Worm (Caenorhabditis elegans) whole organism, L1 larva: Measurements from ENCODE around the gene C47A4.1.

Experiments used
- C04F5.9 ChIP-seq: sonication (generic microtip); optimal IDR thresholded peaks from 2 replicates; lab custom pipeline; 2016; ENCODE audit warnings: missing genetic modification characterization, missing compliant biosample characterization
- C16A3.4 ChIP-seq: fragments of 150-350 bp; optimal IDR thresholded peaks from 2 replicates; lab custom pipeline; 2014; ENCODE audit warnings: missing biosample characterization, missing genetic modification characterization
- C34B4.2 ChIP-seq: sonication (generic microtip); optimal IDR thresholded peaks from 2 replicates; lab custom pipeline; 2017; ENCODE audit warnings: mild to moderate bottlenecking, missing genetic modification characterization, missing compliant biosample characterization
- F16B12.6 ChIP-seq: fragments of 150-350 bp; optimal IDR thresholded peaks from 2 replicates; lab custom pipeline; 2014; ENCODE audit warnings: missing biosample characterization, missing genetic modification characterization
- alr-1 ChIP-seq: fragments of 200-800 bp; sonication (Bioruptor generic); optimal IDR thresholded peaks from 2 replicates; lab custom pipeline; 2018; ENCODE audit warnings: borderline replicate concordance, mild to moderate bottlenecking, missing genetic modification characterization, missing compliant biosample characterization
- aly-2 ChIP-seq: fragments of 150-350 bp; optimal IDR thresholded peaks from 2 replicates; lab custom pipeline; 2014; ENCODE audit warnings: missing biosample characterization, missing genetic modification characterization
- blmp-1 ChIP-seq: fragments of 150-350 bp; optimal IDR thresholded peaks from 2 replicates; lab custom pipeline; 2014; ENCODE audit warnings: missing biosample characterization, missing genetic modification characterization
- ceh-63 ChIP-seq: fragments of 200-800 bp; sonication (Bioruptor generic); optimal IDR thresholded peaks from 2 replicates; lab custom pipeline; 2018; ENCODE audit warnings: mild to moderate bottlenecking, missing genetic modification characterization, missing compliant biosample characterization
- ceh-8 ChIP-seq: fragments of 200-800 bp; sonication (Bioruptor generic); optimal IDR thresholded peaks from 2 replicates; lab custom pipeline; 2018; ENCODE audit warnings: mild to moderate bottlenecking, missing genetic modification characterization, moderate library complexity, missing compliant biosample characterization
- ceh-82 ChIP-seq, 3 experiments: fragments of 150-350 bp in 1 of 3; sonication (generic microtip) in 2 of 3; optimal IDR thresholded peaks; 2 replicates each; lab custom pipeline; 2014 to 2017; ENCODE audit warnings: missing biosample characterization in 3 of 3, missing genetic modification characterization in 3 of 3
- ceh-90 ChIP-seq: sonication (generic microtip); optimal IDR thresholded peaks from 2 replicates; lab custom pipeline; 2016; ENCODE audit warnings: missing genetic modification characterization, missing compliant biosample characterization
- ces-1 ChIP-seq: fragments of 150-350 bp; optimal IDR thresholded peaks from 2 replicates; lab custom pipeline; 2014; ENCODE audit warnings: missing biosample characterization, missing genetic modification reagents, missing genetic modification characterization
- dsc-1 ChIP-seq: sonication (generic microtip); optimal IDR thresholded peaks from 2 replicates; lab custom pipeline; 2016; ENCODE audit warnings: mild to moderate bottlenecking, missing genetic modification characterization, missing compliant biosample characterization
- efl-1 ChIP-seq, 4 experiments: fragments of 150-350 bp; optimal IDR thresholded peaks in 3 of 4; peaks in 1 of 4; 1 replicate in 1 of 4; 2 replicates in 3 of 4; lab custom pipeline; 2014; ENCODE audit warnings: missing biosample characterization in 2 of 4, missing genetic modification characterization in 2 of 4, missing genetic modification reagents in 2 of 4
- egl-27 ChIP-seq, 2 experiments: fragments of 150-350 bp in 1 of 2; sonication (generic microtip); optimal IDR thresholded peaks; 3 replicates each; lab custom pipeline; 2017 to 2018; ENCODE audit warnings: missing biosample characterization in 2 of 2, missing genetic modification characterization in 2 of 2, missing genetic modification reagents in 2 of 2
- elt-2 ChIP-seq: sonication (generic microtip); optimal IDR thresholded peaks from 2 replicates; lab custom pipeline; 2016; ENCODE audit warnings: missing genetic modification characterization, mild to moderate bottlenecking, inconsistent platforms, missing compliant biosample characterization, missing genetic modification reagents
- ets-5 ChIP-seq: fragments of 200-800 bp; sonication (Bioruptor generic); IDR thresholded peaks from 2 replicates; pipeline ENCODE4 v1.3.6; 2022; ENCODE audit warnings: missing genetic modification characterization, missing compliant biosample characterization
- fkh-10 ChIP-seq: sonication (generic microtip); optimal IDR thresholded peaks from 2 replicates; lab custom pipeline; 2017; ENCODE audit warnings: missing biosample characterization, missing genetic modification reagents, missing genetic modification characterization
- hlh-4 ChIP-seq: sonication (generic microtip); optimal IDR thresholded peaks from 2 replicates; lab custom pipeline; 2016; ENCODE audit warnings: mild to moderate bottlenecking, missing genetic modification characterization, missing compliant biosample characterization
- hpl-2 ChIP-seq: fragments of 150-350 bp; optimal IDR thresholded peaks from 2 replicates; lab custom pipeline; 2014; ENCODE audit warnings: missing biosample characterization, missing genetic modification reagents, missing genetic modification characterization
- irx-1 ChIP-seq: sonication (generic microtip); optimal IDR thresholded peaks from 2 replicates; lab custom pipeline; 2016; ENCODE audit warnings: missing genetic modification characterization, missing compliant biosample characterization
- jun-1 ChIP-seq: fragments of 150-350 bp; optimal IDR thresholded peaks from 2 replicates; lab custom pipeline; 2014; ENCODE audit warnings: missing biosample characterization, missing genetic modification reagents, missing genetic modification characterization
- lin-35 ChIP-seq, 2 experiments: fragments of 150-350 bp; optimal IDR thresholded peaks; 2 replicates each; lab custom pipeline; 2014; ENCODE audit warnings: missing biosample characterization in 2 of 2, missing genetic modification characterization in 2 of 2, missing genetic modification reagents in 2 of 2
- lin-39 ChIP-seq: fragments of 150-350 bp; optimal IDR thresholded peaks from 2 replicates; lab custom pipeline; 2014; ENCODE audit warnings: missing biosample characterization, missing genetic modification reagents, missing genetic modification characterization
- lsy-2 ChIP-seq, 2 experiments: fragments of 150-350 bp; optimal IDR thresholded peaks; 2 replicates each; lab custom pipeline; 2014; ENCODE audit warnings: missing biosample characterization in 2 of 2, missing genetic modification characterization in 2 of 2
- mab-9 ChIP-seq: fragments of 200-800 bp; sonication (Bioruptor generic); IDR thresholded peaks from 2 replicates; pipeline ENCODE4 v1.3.6; 2022; ENCODE audit warnings: missing genetic modification reagents, missing genetic modification characterization, missing compliant biosample characterization
- mdl-1 ChIP-seq, 2 experiments: fragments of 150-350 bp; optimal IDR thresholded peaks; 2 replicates each; lab custom pipeline; 2014 to 2017; ENCODE audit warnings: missing biosample characterization in 2 of 2, missing genetic modification characterization in 2 of 2, inconsistent platforms in 1 of 2
- mep-1 ChIP-seq: fragments of 150-350 bp; optimal IDR thresholded peaks from 2 replicates; lab custom pipeline; 2014; ENCODE audit warnings: missing biosample characterization, missing genetic modification characterization
- nhr-12 ChIP-seq: sonication (generic microtip); optimal IDR thresholded peaks from 2 replicates; lab custom pipeline; 2017; ENCODE audit warnings: missing biosample characterization, missing genetic modification characterization
- nhr-20 ChIP-seq: sonication (generic microtip); optimal IDR thresholded peaks from 2 replicates; lab custom pipeline; 2016; ENCODE audit warnings: mild to moderate bottlenecking, missing genetic modification characterization, missing compliant biosample characterization
- nhr-237 ChIP-seq: fragments of 150-350 bp; optimal IDR thresholded peaks from 2 replicates; lab custom pipeline; 2014; ENCODE audit warnings: missing biosample characterization, missing genetic modification characterization
- nhr-28 ChIP-seq: fragments of 150-350 bp; optimal IDR thresholded peaks from 2 replicates; lab custom pipeline; 2014; ENCODE audit warnings: missing biosample characterization, missing genetic modification characterization
- nhr-47 ChIP-seq: sonication (generic microtip); optimal IDR thresholded peaks from 2 replicates; lab custom pipeline; 2016; ENCODE audit warnings: mild to moderate bottlenecking, missing genetic modification characterization, moderate library complexity, missing compliant biosample characterization
- nhr-71 ChIP-seq: sonication (generic microtip); optimal IDR thresholded peaks from 2 replicates; lab custom pipeline; 2016; ENCODE audit warnings: mild to moderate bottlenecking, missing genetic modification characterization, moderate library complexity, missing compliant biosample characterization
- nhr-85 ChIP-seq: sonication (generic microtip); peaks from one replicate; lab custom pipeline; 2016; ENCODE audit warnings: missing genetic modification characterization, inconsistent platforms, missing compliant biosample characterization
- nhr-90 ChIP-seq: sonication (generic microtip); optimal IDR thresholded peaks from 2 replicates; lab custom pipeline; 2016; ENCODE audit warnings: mild to moderate bottlenecking, missing genetic modification characterization, missing compliant biosample characterization; ENCODE audit not compliant: poor library complexity
- pax-3 ChIP-seq: fragments of 200-800 bp; sonication (Bioruptor generic); optimal IDR thresholded peaks from 2 replicates; lab custom pipeline; 2018; ENCODE audit warnings: mild to moderate bottlenecking, missing genetic modification characterization, moderate library complexity, missing compliant biosample characterization
- pqm-1 ChIP-seq: sonication (generic microtip); optimal IDR thresholded peaks from 3 replicates; lab custom pipeline; 2017; ENCODE audit warnings: missing biosample characterization, missing genetic modification characterization
- snu-23 ChIP-seq: sonication (generic microtip); optimal IDR thresholded peaks from 2 replicates; lab custom pipeline; 2016; ENCODE audit warnings: missing genetic modification characterization, missing compliant biosample characterization
- sox-4 ChIP-seq: sonication (generic microtip); optimal IDR thresholded peaks from 2 replicates; lab custom pipeline; 2016; ENCODE audit warnings: missing genetic modification characterization, missing compliant biosample characterization
- sptf-1 ChIP-seq: fragments of 150-350 bp; optimal IDR thresholded peaks from 2 replicates; lab custom pipeline; 2014; ENCODE audit warnings: missing biosample characterization, missing genetic modification characterization
- sup-37 ChIP-seq: fragments of 200-800 bp; sonication (Bioruptor generic); optimal IDR thresholded peaks from 2 replicates; lab custom pipeline; 2018; ENCODE audit warnings: mild to moderate bottlenecking, missing genetic modification characterization, missing compliant biosample characterization
- swsn-7 ChIP-seq: sonication (generic microtip); optimal IDR thresholded peaks from 2 replicates; lab custom pipeline; 2016; ENCODE audit warnings: missing genetic modification characterization, missing compliant biosample characterization
- tbx-2 ChIP-seq: sonication (generic microtip); optimal IDR thresholded peaks from 2 replicates; lab custom pipeline; 2016; ENCODE audit warnings: missing genetic modification characterization, missing compliant biosample characterization
- unc-62 ChIP-seq: fragments of 150-350 bp; optimal IDR thresholded peaks from 2 replicates; lab custom pipeline; 2014; ENCODE audit warnings: missing biosample characterization, missing genetic modification reagents, missing genetic modification characterization
- vab-15 ChIP-seq: sonication (generic microtip); optimal IDR thresholded peaks from 2 replicates; lab custom pipeline; 2017; ENCODE audit warnings: missing genotype, mild to moderate bottlenecking, missing genetic modification characterization, missing compliant biosample characterization
- zag-1 ChIP-seq: fragments of 150-350 bp; optimal IDR thresholded peaks from 2 replicates; lab custom pipeline; 2014; ENCODE audit warnings: missing biosample characterization, missing genetic modification characterization
- ztf-11 ChIP-seq, 2 experiments: sonication (generic microtip); optimal IDR thresholded peaks; 2 replicates each; lab custom pipeline; 2016 to 2017; ENCODE audit warnings: missing genetic modification characterization in 2 of 2, missing biosample characterization in 1 of 2, missing compliant biosample characterization in 1 of 2
- ztf-4 ChIP-seq: fragments of 150-350 bp; optimal IDR thresholded peaks from 2 replicates; lab custom pipeline; 2014; ENCODE audit warnings: missing biosample characterization, missing genetic modification characterization

C47A4.1 gene

DNA sequence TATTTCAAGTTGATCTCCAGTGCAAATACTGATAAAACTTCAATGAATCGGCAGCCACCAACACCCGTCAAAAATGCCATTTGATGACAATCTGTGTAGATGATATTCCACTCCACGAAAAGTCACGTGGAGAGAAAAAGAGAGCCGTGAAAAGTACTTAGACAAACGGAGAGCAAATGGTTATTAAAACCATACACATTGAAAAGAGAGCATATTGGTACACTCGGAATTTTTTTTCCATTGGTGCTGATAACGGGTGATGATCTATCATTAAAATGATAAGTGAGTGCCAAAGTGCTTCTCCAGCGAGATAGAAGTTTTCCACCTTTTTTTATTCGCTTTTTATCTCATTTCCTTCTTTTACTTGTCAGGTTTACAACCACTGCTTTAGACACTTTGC is 9.0 kb upstream of the C47A4.1 start (continued):
- TF ChIP-seq efl-1 (optimal IDR thresholded peaks at IDR 0.05; lab: Kevin White, UChicago) (no peak), efl-1 (GFP tag; optimal IDR thresholded peaks at IDR 0.05 in 1 of 2; lab: Kevin White, UChicago) (peak in 1 of 2 experiments; percentile 80), aly-2 (tag; lab: Kevin White, UChicago) (no peak), blmp-1 (tag; lab: Kevin White, UChicago) (no peak), ces-1 (GFP tag; lab: Kevin White, UChicago) (no peak), nhr-71 (peak; percentile 45), pqm-1 (peak; percentile 18), pax-3 (tag; lab: Kevin White, UChicago) (no peak)

DNA sequence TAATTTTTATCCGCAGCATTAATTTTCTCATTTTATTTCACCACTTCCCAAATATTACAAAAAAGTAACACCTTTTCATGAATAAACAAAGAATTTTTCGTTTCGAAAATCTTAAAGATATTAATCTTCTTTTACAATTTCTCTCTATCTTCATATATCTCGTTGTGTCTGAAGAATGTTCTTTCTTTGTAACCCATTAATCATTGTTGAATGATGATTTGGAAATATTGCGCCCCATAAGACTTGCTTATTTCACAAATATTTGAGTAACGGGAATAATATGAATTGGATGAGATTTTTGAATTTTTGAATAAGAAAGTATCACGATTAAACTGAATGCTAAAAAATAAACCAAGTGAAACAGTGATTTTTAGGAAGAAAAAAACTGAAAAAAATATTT is 4.8 kb upstream of the C47A4.1 start:
- TF ChIP-seq C34B4.2 (tag; lab: Kevin White, UChicago) (no peak), ceh-82 (tag; optimal IDR thresholded peaks at IDR 0.05; lab: Kevin White, UChicago) (no peak), aly-2 (tag; lab: Kevin White, UChicago) (no peak), blmp-1 (tag; lab: Kevin White, UChicago) (peak; percentile 41), nhr-85 (tag; lab: Kevin White, UChicago) (peak; percentile 79), mab-9 (GFP tag; lab: Robert Waterston, UW) (no peak), C04F5.9 (no peak), alr-1 (no peak), ceh-90 (tag; lab: Kevin White, UChicago) (no peak), hpl-2 (GFP tag; lab: Kevin White, UChicago) (no peak), lin-39 (tag; lab: Kevin White, UChicago) (peak; percentile 55), sup-37 (GFP tag; lab: Kevin White, UChicago) (no peak), irx-1 (peak; percentile 37)

DNA sequence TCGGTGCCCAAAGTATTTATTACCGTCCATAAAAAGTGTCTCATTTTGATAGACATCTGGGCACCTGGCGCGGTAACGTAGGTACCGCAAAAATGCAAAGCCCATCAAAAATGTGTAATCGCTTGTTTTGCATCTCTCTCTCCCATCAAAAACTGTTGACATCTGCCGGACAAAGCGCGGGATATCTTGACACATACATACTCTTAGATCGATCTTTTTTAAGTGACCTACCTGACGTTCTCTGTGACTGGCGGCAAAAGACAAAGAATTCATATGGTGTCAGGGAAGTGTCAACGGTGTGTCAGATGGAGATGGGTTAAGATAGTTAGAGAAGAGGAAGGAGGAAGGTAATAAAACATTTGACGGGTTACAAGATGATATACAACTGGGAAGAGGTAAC is 2.7 kb upstream of the C47A4.1 start:
- no peak for TF ChIP-seq nhr-28 (tag; lab: Kevin White, UChicago)
- TF ChIP-seq dsc-1 (tag; lab: Kevin White, UChicago): no peak
- TF ChIP-seq mep-1: peak; percentile 38
- TF ChIP-seq lin-35 (GFP tag; optimal IDR thresholded peaks at IDR 0.05; lab: Kevin White, UChicago): peak in 1 of 2 experiments; percentile 11
- TF ChIP-seq ceh-63 (GFP tag; lab: Kevin White, UChicago): no peak
- no peak for TF ChIP-seq efl-1 (optimal IDR thresholded peaks at IDR 0.05; lab: Kevin White, UChicago)
- no peak for TF ChIP-seq efl-1 (GFP tag; optimal IDR thresholded peaks at IDR 0.05 in 1 of 2; lab: Kevin White, UChicago)
- TF ChIP-seq nhr-237: no peak
- no peak for TF ChIP-seq hlh-4
- no peak for TF ChIP-seq sox-4
- TF ChIP-seq ets-5 (GFP tag; lab: Robert Waterston, UW): no peak
- TF ChIP-seq irx-1: peak; percentile 47
- no peak for TF ChIP-seq sptf-1 (tag; lab: Kevin White, UChicago)
- no peak for TF ChIP-seq ztf-4 (tag; lab: Kevin White, UChicago)
- TF ChIP-seq ceh-8 (GFP tag; lab: Kevin White, UChicago): no peak
- TF ChIP-seq F16B12.6 (tag; lab: Kevin White, UChicago): no peak
- no peak for TF ChIP-seq elt-2 (tag; lab: Kevin White, UChicago)
- no peak for TF ChIP-seq jun-1 (tag; lab: Kevin White, UChicago)
- no peak for TF ChIP-seq swsn-7
- no peak for TF ChIP-seq tbx-2 (tag; lab: Kevin White, UChicago)
- TF ChIP-seq C34B4.2 (tag; lab: Kevin White, UChicago): no peak
- TF ChIP-seq nhr-12 (tag; lab: Kevin White, UChicago): no peak
- no peak for TF ChIP-seq lin-39 (tag; lab: Kevin White, UChicago)
- no peak for TF ChIP-seq nhr-47 (tag; lab: Kevin White, UChicago)
- TF ChIP-seq nhr-71: no peak
- TF ChIP-seq lsy-2 (tag; optimal IDR thresholded peaks at IDR 0.05; lab: Kevin White, UChicago): no peak
- peak; percentile 19 for TF ChIP-seq nhr-90 (tag; lab: Kevin White, UChicago)
- TF ChIP-seq zag-1 (tag; lab: Kevin White, UChicago): no peak
- TF ChIP-seq egl-27 (tag; optimal IDR thresholded peaks at IDR 0.05; lab: Kevin White, UChicago): no peak
- peak; percentile 22 for TF ChIP-seq C16A3.4 (tag; lab: Kevin White, UChicago)
- TF ChIP-seq mdl-1 (tag; optimal IDR thresholded peaks at IDR 0.05; lab: Kevin White, UChicago): no peak
- no peak for TF ChIP-seq nhr-20
- TF ChIP-seq ztf-11 (tag; optimal IDR thresholded peaks at IDR 0.05; lab: Kevin White, UChicago): no peak
- no peak for TF ChIP-seq fkh-10 (GFP tag; lab: Kevin White, UChicago)
- peak; percentile 84 for TF ChIP-seq nhr-85 (tag; lab: Kevin White, UChicago)
- no peak for TF ChIP-seq unc-62 (GFP tag; lab: Kevin White, UChicago)
- TF ChIP-seq snu-23 (GFP tag; lab: Kevin White, UChicago): peak; percentile 26
- no peak for TF ChIP-seq vab-15 (tag; lab: Kevin White, UChicago)
